Worm (Caenorhabditis elegans) whole organism, L4 larva: ENCODE data around the gene Y17G7B.21.

ENCODE experiments used
- D1046.2 ChIP-seq: fragments of 200-800 bp; sonication (Bioruptor generic); IDR thresholded peaks from 2 replicates; pipeline ENCODE4 v1.3.6; 2022; ENCODE audit warnings: missing genetic modification characterization, missing compliant biosample characterization
- F37D6.2 ChIP-seq: sonication (generic microtip); optimal IDR thresholded peaks from 2 replicates; lab custom pipeline; 2016; ENCODE audit warnings: mild to moderate bottlenecking, missing genetic modification characterization, missing compliant biosample characterization
- R02D3.7 ChIP-seq: fragments of 150-350 bp; sonication (generic microtip); optimal IDR thresholded peaks from 3 replicates; lab custom pipeline; 2014; ENCODE audit warnings: missing biosample characterization, missing genetic modification characterization
- T26A8.4 ChIP-seq: fragments of 200-800 bp; sonication (Bioruptor generic); IDR thresholded peaks from 2 replicates; pipeline ENCODE4 v1.3.6; 2022; ENCODE audit warnings: missing genetic modification characterization, missing compliant biosample characterization
- Y105C5A.15 ChIP-seq: fragments of 200-800 bp; sonication (Bioruptor generic); IDR thresholded peaks from 2 replicates; pipeline ENCODE4 v1.3.6; 2022; ENCODE audit warnings: missing genetic modification characterization, missing compliant biosample characterization
- Y48G9A.11 ChIP-seq: fragments of 200-800 bp; sonication (Bioruptor generic); IDR thresholded peaks from 2 replicates; pipeline ENCODE4 v1.3.6; 2022; ENCODE audit warnings: missing genetic modification reagents, missing genetic modification characterization, missing compliant biosample characterization
- Y5F2A.4 ChIP-seq: fragments of 200-800 bp; sonication (Bioruptor generic); optimal IDR thresholded peaks from 2 replicates; lab custom pipeline; 2018; ENCODE audit warnings: mild to moderate bottlenecking, missing genetic modification characterization, missing compliant biosample characterization
- aha-1 ChIP-seq: fragments of 150-350 bp; peaks from one replicate; lab custom pipeline; 2014; ENCODE audit warnings: missing biosample characterization, missing genetic modification characterization
- attf-4 ChIP-seq: sonication (generic microtip); optimal IDR thresholded peaks from 3 replicates; lab custom pipeline; 2017; ENCODE audit warnings: missing biosample characterization, missing genetic modification characterization
- ceh-20 ChIP-seq: fragments of 200-800 bp; sonication (Bioruptor generic); IDR thresholded peaks from 2 replicates; pipeline ENCODE4 v1.3.6; 2022; ENCODE audit warnings: missing genetic modification reagents, missing genetic modification characterization, missing compliant biosample characterization
- ceh-28 ChIP-seq: fragments of 150-350 bp; optimal IDR thresholded peaks from 2 replicates; lab custom pipeline; 2014; ENCODE audit warnings: missing biosample characterization, missing genetic modification reagents, missing genetic modification characterization
- ceh-44 ChIP-seq: fragments of 200-800 bp; sonication (Bioruptor generic); IDR thresholded peaks from 2 replicates; pipeline ENCODE4 v1.3.6; 2022; ENCODE audit warnings: missing genetic modification reagents, missing genetic modification characterization, missing compliant biosample characterization
- ceh-62 ChIP-seq: sonication (generic microtip); optimal IDR thresholded peaks from 2 replicates; lab custom pipeline; 2017; ENCODE audit warnings: missing biosample characterization, missing genetic modification characterization
- ceh-82 ChIP-seq: sonication (generic microtip); optimal IDR thresholded peaks from 2 replicates; lab custom pipeline; 2017; ENCODE audit warnings: missing biosample characterization, missing genetic modification characterization
- cey-2 ChIP-seq: sonication (generic microtip); optimal IDR thresholded peaks from 3 replicates; lab custom pipeline; 2017; ENCODE audit warnings: missing genetic modification characterization, mild to moderate bottlenecking, missing compliant biosample characterization, antibody characterized with exemption, borderline replicate concordance; ENCODE audit not compliant: insufficient read depth
- ctbp-1 ChIP-seq: fragments of 200-800 bp; sonication (Bioruptor generic); IDR thresholded peaks from 2 replicates; pipeline ENCODE4 v1.3.6; 2022; ENCODE audit warnings: missing genetic modification reagents, missing genetic modification characterization, missing compliant biosample characterization
- daf-19 ChIP-seq: fragments of 200-800 bp; sonication (Bioruptor generic); conservative IDR thresholded peaks from 2 replicates; pipeline ENCODE4 v1.3.6; 2022; ENCODE audit warnings: missing genetic modification characterization, missing compliant biosample characterization
- dmd-6 ChIP-seq: fragments of 200-800 bp; sonication (Bioruptor generic); IDR thresholded peaks from 2 replicates; pipeline ENCODE4 v1.3.6; 2022; ENCODE audit warnings: missing genetic modification reagents, missing genetic modification characterization, missing compliant biosample characterization
- dmd-8 ChIP-seq: fragments of 200-800 bp; sonication (Bioruptor generic); IDR thresholded peaks from 2 replicates; pipeline ENCODE4 v1.3.6; 2022; ENCODE audit warnings: missing genetic modification characterization, missing compliant biosample characterization
- dmd-9 ChIP-seq: fragments of 200-800 bp; sonication (Bioruptor generic); IDR thresholded peaks from 2 replicates; pipeline ENCODE4 v1.3.6; 2022; ENCODE audit warnings: missing genetic modification reagents, missing genetic modification characterization, missing compliant biosample characterization
- dpl-1 ChIP-seq: fragments of 150-350 bp; optimal IDR thresholded peaks from 2 replicates; lab custom pipeline; 2014; ENCODE audit warnings: missing biosample characterization, missing genetic modification reagents, missing genetic modification characterization
- gei-8 ChIP-seq: fragments of 200-800 bp; sonication (Bioruptor generic); optimal IDR thresholded peaks from 2 replicates; lab custom pipeline; 2018; ENCODE audit warnings: mild to moderate bottlenecking, missing genetic modification characterization, missing compliant biosample characterization
- hmg-1.1 ChIP-seq: fragments of 200-800 bp; sonication (Bioruptor generic); IDR thresholded peaks from 2 replicates; pipeline ENCODE4 v1.3.6; 2022; ENCODE audit warnings: missing genetic modification reagents, missing genetic modification characterization, missing compliant biosample characterization
- jun-1 ChIP-seq: fragments of 150-350 bp; optimal IDR thresholded peaks from 2 replicates; lab custom pipeline; 2014; ENCODE audit warnings: missing biosample characterization, missing genetic modification reagents, missing genetic modification characterization
- lin-29 ChIP-seq: fragments of 200-800 bp; sonication (Bioruptor generic); IDR thresholded peaks from 2 replicates; pipeline ENCODE4 v1.3.6; 2022; ENCODE audit warnings: missing genetic modification reagents, missing genetic modification characterization, missing compliant biosample characterization
- lin-38 ChIP-seq: fragments of 200-800 bp; sonication (Bioruptor generic); IDR thresholded peaks from 2 replicates; pipeline ENCODE4 v1.3.6; 2022; ENCODE audit warnings: missing genetic modification reagents, missing genetic modification characterization, missing compliant biosample characterization
- madf-5 ChIP-seq, 2 experiments: fragments of 200-800 bp; sonication (Bioruptor generic); IDR thresholded peaks; 2 replicates each; pipeline ENCODE4 v1.3.6; 2022; ENCODE audit warnings: missing compliant biosample characterization in 2 of 2, missing genetic modification characterization in 2 of 2
- mdl-1 ChIP-seq, 2 experiments: fragments of 150-350 bp in 1 of 2; sonication (generic microtip) in 1 of 2; optimal IDR thresholded peaks; 2 replicates each; lab custom pipeline; 2014 to 2017; ENCODE audit warnings: missing biosample characterization in 2 of 2, missing genetic modification characterization in 2 of 2
- mdt-29 ChIP-seq: fragments of 200-800 bp; sonication (Bioruptor generic); IDR thresholded peaks from 2 replicates; pipeline ENCODE4 v1.3.6; 2022; ENCODE audit warnings: missing genetic modification reagents, missing genetic modification characterization, missing compliant biosample characterization
- mes-2 ChIP-seq: sonication (generic microtip); optimal IDR thresholded peaks from 2 replicates; lab custom pipeline; 2016; ENCODE audit warnings: missing genotype, mild to moderate bottlenecking, missing genetic modification characterization, missing compliant biosample characterization; ENCODE audit not compliant: poor library complexity, severe bottlenecking
- mxl-2 ChIP-seq: fragments of 200-800 bp; sonication (Bioruptor generic); conservative IDR thresholded peaks from 2 replicates; pipeline ENCODE4 v1.3.6; 2022; ENCODE audit warnings: missing genetic modification reagents, missing genetic modification characterization, missing compliant biosample characterization
- nhr-10 ChIP-seq: fragments of 150-350 bp; optimal IDR thresholded peaks from 2 replicates; lab custom pipeline; 2014; ENCODE audit warnings: missing biosample characterization, missing genetic modification characterization
- nhr-11 ChIP-seq: fragments of 150-350 bp; optimal IDR thresholded peaks from 2 replicates; lab custom pipeline; 2014; ENCODE audit warnings: missing biosample characterization, missing genetic modification characterization
- nhr-111 ChIP-seq: fragments of 200-800 bp; sonication (Bioruptor generic); optimal IDR thresholded peaks from 2 replicates; lab custom pipeline; 2018; ENCODE audit warnings: mild to moderate bottlenecking, missing genetic modification characterization, missing compliant biosample characterization
- nhr-25 ChIP-seq: sonication (generic microtip); optimal IDR thresholded peaks from 2 replicates; lab custom pipeline; 2017; ENCODE audit warnings: missing genetic modification characterization, mild to moderate bottlenecking, missing compliant biosample characterization, antibody characterized with exemption, moderate library complexity, borderline replicate concordance; ENCODE audit not compliant: insufficient read depth
- nhr-28 ChIP-seq: fragments of 150-350 bp; optimal IDR thresholded peaks from 2 replicates; lab custom pipeline; 2014; ENCODE audit warnings: missing biosample characterization, missing genetic modification characterization
- nhr-42 ChIP-seq: fragments of 200-800 bp; sonication (Bioruptor generic); IDR thresholded peaks from 2 replicates; pipeline ENCODE4 v1.3.6; 2022; ENCODE audit warnings: missing genetic modification characterization, missing compliant biosample characterization
- nhr-48 ChIP-seq: sonication (generic microtip); optimal IDR thresholded peaks from 2 replicates; lab custom pipeline; 2016; ENCODE audit warnings: mild to moderate bottlenecking, missing genetic modification characterization, missing compliant biosample characterization
- nhr-76 ChIP-seq: fragments of 150-350 bp; optimal IDR thresholded peaks from 2 replicates; lab custom pipeline; 2014; ENCODE audit warnings: missing biosample characterization, missing genetic modification characterization
- nhr-77 ChIP-seq: fragments of 150-350 bp; optimal IDR thresholded peaks from 2 replicates; lab custom pipeline; 2014; ENCODE audit warnings: missing biosample characterization, missing genetic modification characterization
- php-3 ChIP-seq: fragments of 200-800 bp; sonication (Bioruptor generic); IDR thresholded peaks from 2 replicates; pipeline ENCODE4 v1.3.6; 2022; ENCODE audit warnings: missing genetic modification reagents, missing genetic modification characterization, missing compliant biosample characterization
- snpc-1.2 ChIP-seq: fragments of 200-800 bp; sonication (Bioruptor generic); IDR thresholded peaks from 2 replicates; pipeline ENCODE4 v1.3.6; 2022; ENCODE audit warnings: missing genetic modification reagents, missing genetic modification characterization, missing compliant biosample characterization
- spr-1 ChIP-seq: sonication (generic microtip); optimal IDR thresholded peaks from 2 replicates; lab custom pipeline; 2016; ENCODE audit warnings: mild to moderate bottlenecking, missing genetic modification characterization, missing compliant biosample characterization
- tag-97 ChIP-seq: fragments of 200-800 bp; sonication (Bioruptor generic); IDR thresholded peaks from 2 replicates; pipeline ENCODE4 v1.3.6; 2022; ENCODE audit warnings: missing genetic modification characterization, missing compliant biosample characterization
- unc-130 ChIP-seq: sonication (generic microtip); optimal IDR thresholded peaks from 2 replicates; lab custom pipeline; 2016; ENCODE audit warnings: missing genetic modification reagents, missing genetic modification characterization, missing compliant biosample characterization
- vab-7 ChIP-seq: fragments of 200-800 bp; sonication (Bioruptor generic); IDR thresholded peaks from 2 replicates; pipeline ENCODE4 v1.3.6; 2022; ENCODE audit warnings: missing genetic modification reagents, missing genetic modification characterization, missing compliant biosample characterization

Y17G7B.21 gene

ce11 chrII:11992701-11993100 lies 15.2 kb upstream of the Y17G7B.21 start, which contains the start of gene dhps-1:
Gene dhps-1, plus strand, starts transcription at chrII:11993001.
- TF ChIP-seq ceh-62 (tag; lab: Kevin White, UChicago) (no peak), php-3 (no peak), nhr-76 (tag; lab: Kevin White, UChicago) (no peak), nhr-48 (no peak), tag-97 (GFP tag; lab: Robert Waterston, UW) (no peak), nhr-111 (no peak), lin-38 (GFP tag; lab: Robert Waterston, UW) (no peak), D1046.2 (GFP tag; lab: Robert Waterston, UW) (no peak), dmd-6 (GFP tag; lab: Robert Waterston, UW) (no peak), unc-130 (GFP tag; lab: Kevin White, UChicago) (no peak), jun-1 (tag; lab: Kevin White, UChicago) (no peak), lin-29 (GFP tag; lab: Robert Waterston, UW) (no peak), attf-4 (no peak), dmd-8 (GFP tag; lab: Robert Waterston, UW) (no peak), daf-19 (GFP tag; lab: Robert Waterston, UW) (no peak), Y105C5A.15 (GFP tag; lab: Robert Waterston, UW) (no peak), mes-2 (tag; lab: Kevin White, UChicago) (no peak)

- peak; percentile 69 for TF ChIP-seq aha-1 (tag; lab: Kevin White, UChicago)
- TF ChIP-seq F37D6.2 (tag; lab: Kevin White, UChicago): no peak
Measured at ce11 chrII:11988724-11989123, 11.3 kb upstream of the Y17G7B.21 start, which contains the start of gene Y17G7B.3. Gene Y17G7B.3, plus strand, starts transcription at chrII:11989024.

- peak; percentile 88 for TF ChIP-seq Y48G9A.11 (GFP tag; lab: Robert Waterston, UW)
- no peak for TF ChIP-seq ceh-82
- TF ChIP-seq dpl-1 (GFP tag; lab: Kevin White, UChicago): peak; percentile 86
- no peak; the same call in 1 of the 2 replicates for TF ChIP-seq dmd-6 (GFP tag; lab: Robert Waterston, UW)
- TF ChIP-seq daf-19 (GFP tag; lab: Robert Waterston, UW): no peak
- peak in 1 of 2 experiments; percentile 64; a peak in 1 of 4 replicates for TF ChIP-seq madf-5 (GFP tag; IDR thresholded peaks at IDR 0.05; lab: Robert Waterston, UW)
- peak; percentile 30 for TF ChIP-seq nhr-25 (tag; lab: Kevin White, UChicago)
- no peak for TF ChIP-seq attf-4
- TF ChIP-seq cey-2 (tag; lab: Kevin White, UChicago): no peak
- no peak for TF ChIP-seq dmd-8 (GFP tag; lab: Robert Waterston, UW)
- no peak for TF ChIP-seq Y5F2A.4
- TF ChIP-seq ceh-20 (GFP tag; lab: Robert Waterston, UW): 0 out of 2 replicates have a peak, but pooled peaks have one; percentile 43
- peak; percentile 65 for TF ChIP-seq ctbp-1
- TF ChIP-seq nhr-11: peak; percentile 79
- no peak for TF ChIP-seq mxl-2 (GFP tag; lab: Robert Waterston, UW)
- no peak for TF ChIP-seq php-3
- peak; percentile 82 for TF ChIP-seq vab-7 (GFP tag; lab: Robert Waterston, UW)
- TF ChIP-seq nhr-28 (tag; lab: Kevin White, UChicago): peak; percentile 58
- no peak for TF ChIP-seq tag-97 (GFP tag; lab: Robert Waterston, UW)
- TF ChIP-seq mdl-1 (tag; optimal IDR thresholded peaks at IDR 0.05; lab: Kevin White, UChicago): peak in 1 of 2 experiments; percentile 43
- peak; percentile 84 for TF ChIP-seq dmd-9 (GFP tag; lab: Robert Waterston, UW)
- TF ChIP-seq snpc-1.2 (GFP tag; lab: Robert Waterston, UW): peak; percentile 59; the same call in 1 of the 2 replicates
- TF ChIP-seq T26A8.4 (GFP tag; lab: Robert Waterston, UW): no peak
- TF ChIP-seq R02D3.7: no peak
- TF ChIP-seq ceh-44 (GFP tag; lab: Robert Waterston, UW): peak; percentile 72
- no peak for TF ChIP-seq ceh-28 (tag; lab: Kevin White, UChicago)
- no peak for TF ChIP-seq gei-8 (GFP tag; lab: Kevin White, UChicago)
- TF ChIP-seq D1046.2 (GFP tag; lab: Robert Waterston, UW): peak; percentile 75; the same call in 1 of the 2 replicates
- peak; percentile 84 for TF ChIP-seq hmg-1.1 (GFP tag; lab: Robert Waterston, UW)
- TF ChIP-seq nhr-42 (GFP tag; lab: Robert Waterston, UW): peak; percentile 92
- no peak for TF ChIP-seq nhr-76 (tag; lab: Kevin White, UChicago)
- TF ChIP-seq nhr-77 (tag; lab: Kevin White, UChicago): peak; percentile 96
- peak; percentile 77 for TF ChIP-seq spr-1 (tag; lab: Kevin White, UChicago)
- no peak for TF ChIP-seq nhr-10 (tag; lab: Kevin White, UChicago)
- TF ChIP-seq mdt-29 (GFP tag; lab: Robert Waterston, UW): peak; percentile 91
Measured at ce11 chrII:11980110-11980509, 2.6 kb upstream of the Y17G7B.21 start.
